Fruit fly (Drosophila melanogaster) whole organism, embryonic: Measurements from ENCODE around the gene CG12301.

Source experiments
- Atf-2 ChIP-seq: fragments of 200-800 bp; sonication (Bioruptor generic); optimal IDR thresholded peaks from 2 replicates; lab custom pipeline; 2016; ENCODE audit warnings: missing biosample characterization, missing genetic modification characterization
- Awh ChIP-seq: fragments of 200-800 bp; sonication (Bioruptor generic); IDR thresholded peaks from 2 replicates; pipeline ENCODE4, ENCODE4 v1.3.6; 2022; ENCODE audit warnings: missing biosample characterization, missing genetic modification characterization
- Bgb ChIP-seq: fragments of 200-800 bp; sonication (Bioruptor generic); IDR thresholded peaks from 2 replicates; pipeline ENCODE4 v1.3.6; 2022; ENCODE audit warnings: missing biosample characterization, missing genetic modification characterization; ENCODE audit not compliant: partially characterized antibody
- CG12071 ChIP-seq: fragments of 200-800 bp; sonication (Bioruptor generic); optimal IDR thresholded peaks from 3 replicates; lab custom pipeline; 2018; ENCODE audit warnings: missing biosample characterization, mild to moderate bottlenecking, missing genetic modification characterization
- CG12155 ChIP-seq: fragments of 200-800 bp; sonication (Bioruptor generic); optimal IDR thresholded peaks from 3 replicates; lab custom pipeline; 2016; ENCODE audit warnings: missing biosample characterization, missing genetic modification characterization
- CG13296 ChIP-seq: fragments of 200-800 bp; sonication (Bioruptor generic); optimal IDR thresholded peaks from 3 replicates; lab custom pipeline; 2018; ENCODE audit warnings: missing biosample characterization, mild to moderate bottlenecking, missing genetic modification characterization
- CG13775 ChIP-seq: fragments of 200-800 bp; sonication (Bioruptor generic); optimal IDR thresholded peaks from 3 replicates; lab custom pipeline; 2017; ENCODE audit warnings: missing biosample characterization, mild to moderate bottlenecking, missing genetic modification characterization
- CG17186 ChIP-seq: fragments of 200-800 bp; sonication (Bioruptor generic); optimal IDR thresholded peaks from 3 replicates; lab custom pipeline; 2017; ENCODE audit warnings: missing biosample characterization, missing genetic modification reagents, missing genetic modification characterization
- CG1792 ChIP-seq: fragments of 200-800 bp; sonication (Bioruptor generic); optimal IDR thresholded peaks from 2 replicates; lab custom pipeline; 2016; ENCODE audit warnings: missing biosample characterization, missing genetic modification characterization
- CG18262 ChIP-seq: fragments of 200-800 bp; optimal IDR thresholded peaks from 3 replicates; lab custom pipeline; 2019; ENCODE audit warnings: missing biosample characterization, mild to moderate bottlenecking, missing genetic modification characterization, moderate library complexity
- CG2712 ChIP-seq: fragments of 200-800 bp; optimal IDR thresholded peaks from 3 replicates; lab custom pipeline; 2019; ENCODE audit warnings: missing biosample characterization, mild to moderate bottlenecking, missing genetic modification characterization, moderate library complexity
- CG3281 ChIP-seq: fragments of 200-800 bp; sonication (Bioruptor generic); optimal IDR thresholded peaks from 3 replicates; lab custom pipeline; 2017; ENCODE audit warnings: missing biosample characterization, mild to moderate bottlenecking, missing genetic modification characterization
- CG4328 ChIP-seq: fragments of 200-800 bp; sonication (Bioruptor generic); optimal IDR thresholded peaks from 3 replicates; lab custom pipeline; 2017; ENCODE audit warnings: missing biosample characterization, missing genetic modification reagents, missing genetic modification characterization
- CG4404 ChIP-seq: fragments of 200-800 bp; sonication (Bioruptor generic); IDR thresholded peaks from 2 replicates; pipeline ENCODE4 v1.3.6; 2022; ENCODE audit warnings: missing biosample characterization, missing genetic modification characterization
- CG4617 ChIP-seq: fragments of 200-800 bp; sonication (Bioruptor generic); optimal IDR thresholded peaks from 3 replicates; lab custom pipeline; 2016; ENCODE audit warnings: missing biosample characterization, missing genetic modification characterization, borderline replicate concordance
- CG6254 ChIP-seq: fragments of 200-800 bp; sonication (Bioruptor generic); optimal IDR thresholded peaks from 3 replicates; lab custom pipeline; 2017; ENCODE audit warnings: mild to moderate bottlenecking, missing biosample characterization, missing genetic modification reagents, missing genetic modification characterization
- CG6689 ChIP-seq: fragments of 200-800 bp; sonication (Bioruptor generic); IDR thresholded peaks from 2 replicates; pipeline ENCODE4 v1.3.6; 2022; ENCODE audit warnings: missing biosample characterization, missing genetic modification characterization
- CG7372 ChIP-seq: fragments of 200-800 bp; sonication (Bioruptor generic); IDR thresholded peaks from 2 replicates; pipeline ENCODE4 v1.3.6; 2022; ENCODE audit warnings: missing biosample characterization, missing genetic modification characterization
- CG9437 ChIP-seq: fragments of 200-800 bp; sonication (Bioruptor generic); optimal IDR thresholded peaks from 2 replicates; lab custom pipeline; 2018; ENCODE audit warnings: missing biosample characterization, mild to moderate bottlenecking, missing genetic modification characterization
- Chrac-16 ChIP-seq: fragments of 200-800 bp; sonication (Bioruptor generic); optimal IDR thresholded peaks from 3 replicates; lab custom pipeline; 2016; ENCODE audit warnings: missing biosample characterization, missing genetic modification characterization
- Doc2 ChIP-seq: fragments of 200-800 bp; sonication (Bioruptor generic); IDR thresholded peaks from 2 replicates; pipeline ENCODE4 v1.3.6; 2022; ENCODE audit warnings: missing biosample characterization, missing genetic modification characterization
- Fer3 ChIP-seq: fragments of 200-800 bp; sonication (Bioruptor generic); optimal IDR thresholded peaks from 2 replicates; lab custom pipeline; 2018; ENCODE audit warnings: missing biosample characterization, mild to moderate bottlenecking, missing genetic modification characterization, moderate library complexity
- HLHmδ ChIP-seq: fragments of 200-800 bp; sonication (Bioruptor generic); optimal IDR thresholded peaks from 2 replicates; lab custom pipeline; 2018; ENCODE audit warnings: missing biosample characterization, mild to moderate bottlenecking, missing genetic modification characterization, moderate library complexity
- HmgD ChIP-seq: fragments of 200-800 bp; sonication (Bioruptor generic); optimal IDR thresholded peaks from 3 replicates; lab custom pipeline; 2016; ENCODE audit warnings: missing biosample characterization, missing genetic modification characterization
- NC2β ChIP-seq: fragments of 200-800 bp; sonication (Bioruptor generic); optimal IDR thresholded peaks from 2 replicates; lab custom pipeline; 2016; ENCODE audit warnings: missing biosample characterization, missing genetic modification characterization
- Nf-YC ChIP-seq: fragments of 200-800 bp; optimal IDR thresholded peaks from 3 replicates; lab custom pipeline; 2019; ENCODE audit warnings: missing biosample characterization, mild to moderate bottlenecking, missing genetic modification characterization, moderate library complexity
- Rx ChIP-seq: fragments of 200-800 bp; sonication (Bioruptor generic); IDR thresholded peaks from 2 replicates; pipeline ENCODE4 v1.3.6; 2022; ENCODE audit warnings: missing biosample characterization, missing genetic modification characterization
- TFAM ChIP-seq: fragments of 200-800 bp; sonication (Bioruptor generic); optimal IDR thresholded peaks from 2 replicates; lab custom pipeline; 2017; ENCODE audit warnings: missing biosample characterization, missing genetic modification characterization, inconsistent platforms
- Taf1 ChIP-seq: fragments of 200-800 bp; sonication (Bioruptor generic); IDR thresholded peaks from 2 replicates; pipeline ENCODE4 v1.3.6; 2022; ENCODE audit warnings: missing biosample characterization, missing genetic modification characterization
- Xrp1 ChIP-seq: fragments of 200-800 bp; sonication (Bioruptor generic); IDR thresholded peaks from 2 replicates; pipeline ENCODE4 v1.3.6; 2022; ENCODE audit warnings: missing biosample characterization, missing genetic modification characterization
- cas ChIP-seq: fragments of 200-800 bp; sonication (Bioruptor generic); IDR thresholded peaks from 2 replicates; pipeline ENCODE4 v1.3.6; 2022; ENCODE audit warnings: missing biosample characterization, missing genetic modification characterization
- cato ChIP-seq: fragments of 200-800 bp; sonication (Bioruptor generic); optimal IDR thresholded peaks from 2 replicates; lab custom pipeline; 2016; ENCODE audit warnings: missing biosample characterization, missing genetic modification characterization, borderline replicate concordance
- chif ChIP-seq, 2 experiments: fragments of 200-800 bp; sonication (Bioruptor generic); optimal IDR thresholded peaks; 3 replicates each; lab custom pipeline; 2016; ENCODE audit warnings: missing biosample characterization in 2 of 2, missing genetic modification characterization in 2 of 2
- corto ChIP-seq: fragments of 200-800 bp; sonication (Bioruptor generic); optimal IDR thresholded peaks from 2 replicates; lab custom pipeline; 2016; ENCODE audit warnings: missing biosample characterization, mild to moderate bottlenecking, missing genetic modification characterization, moderate library complexity
- crc ChIP-seq: fragments of 200-800 bp; sonication (Bioruptor generic); optimal IDR thresholded peaks from 2 replicates; lab custom pipeline; 2016; ENCODE audit warnings: missing biosample characterization, missing genetic modification characterization
- ewg ChIP-seq: fragments of 200-800 bp; sonication (Bioruptor generic); optimal IDR thresholded peaks from 3 replicates; lab custom pipeline; 2017; ENCODE audit warnings: mild to moderate bottlenecking, missing biosample characterization, missing genetic modification reagents, missing genetic modification characterization
- fd64A ChIP-seq: fragments of 200-800 bp; sonication (Bioruptor generic); optimal IDR thresholded peaks from 3 replicates; lab custom pipeline; 2018; ENCODE audit warnings: missing biosample characterization, mild to moderate bottlenecking, missing genetic modification characterization
- lilli ChIP-seq: fragments of 200-800 bp; sonication (Bioruptor generic); optimal IDR thresholded peaks from 3 replicates; lab custom pipeline; 2016; ENCODE audit warnings: missing biosample characterization, missing genetic modification characterization
- lov ChIP-seq, 2 experiments: fragments of 200-800 bp in 1 of 2; fragments of >200 bp in 1 of 2; sonication (Bioruptor generic) in 1 of 2; IDR thresholded peaks in 1 of 2; optimal IDR thresholded peaks in 1 of 2; 2 replicates in 1 of 2; 3 replicates in 1 of 2; pipeline versions ENCODE4 v1.3.6 to Lab custom; 2017 to 2022; ENCODE audit warnings: missing biosample characterization in 1 of 2, missing genetic modification characterization in 1 of 2
- luna ChIP-seq: fragments of 200-800 bp; sonication (Bioruptor generic); optimal IDR thresholded peaks from 2 replicates; lab custom pipeline; 2016; ENCODE audit warnings: missing biosample characterization, missing genetic modification characterization
- otp ChIP-seq: fragments of 200-800 bp; sonication (Bioruptor generic); IDR thresholded peaks from 3 replicates; pipeline ENCODE4, ENCODE4 v1.3.6; 2022; ENCODE audit warnings: missing biosample characterization, missing genetic modification characterization
- pum ChIP-seq: fragments of 200-800 bp; sonication (Bioruptor generic); optimal IDR thresholded peaks from 2 replicates; lab custom pipeline; 2016; ENCODE audit warnings: missing biosample characterization, missing genetic modification characterization
- ranshi ChIP-seq: fragments of 200-800 bp; sonication (Bioruptor generic); IDR thresholded peaks from 2 replicates; pipeline ENCODE4 v1.3.6; 2022; ENCODE audit warnings: missing biosample characterization, missing genetic modification characterization
- salm ChIP-seq: fragments of 200-800 bp; sonication (Bioruptor generic); optimal IDR thresholded peaks from 2 replicates; lab custom pipeline; 2018; ENCODE audit warnings: missing biosample characterization, mild to moderate bottlenecking, missing genetic modification characterization
- scrt ChIP-seq: fragments of 200-800 bp; sonication (Bioruptor generic); optimal IDR thresholded peaks from 2 replicates; lab custom pipeline; 2018; ENCODE audit warnings: missing biosample characterization, mild to moderate bottlenecking, missing genetic modification characterization, moderate library complexity
- sima ChIP-seq: fragments of 200-800 bp; sonication (Bioruptor generic); optimal IDR thresholded peaks from 2 replicates; lab custom pipeline; 2016; ENCODE audit warnings: missing biosample characterization, missing genetic modification characterization
- tll ChIP-seq, 2 experiments: fragments of 200-800 bp in 1 of 2; fragments of >200 bp in 1 of 2; sonication (Bioruptor generic) in 1 of 2; optimal IDR thresholded peaks; 2 replicates each; lab custom pipeline; 2017 to 2019; ENCODE audit warnings: missing biosample characterization in 2 of 2, missing genetic modification characterization in 2 of 2, mild to moderate bottlenecking in 1 of 2, moderate library complexity in 1 of 2
- vnd ChIP-seq: fragments of 200-800 bp; sonication (Bioruptor generic); IDR thresholded peaks from 3 replicates; pipeline ENCODE4 v1.3.6; 2022; ENCODE audit warnings: missing biosample characterization, missing genetic modification characterization; ENCODE audit not compliant: partially characterized antibody

The CG12301 gene

DNA sequence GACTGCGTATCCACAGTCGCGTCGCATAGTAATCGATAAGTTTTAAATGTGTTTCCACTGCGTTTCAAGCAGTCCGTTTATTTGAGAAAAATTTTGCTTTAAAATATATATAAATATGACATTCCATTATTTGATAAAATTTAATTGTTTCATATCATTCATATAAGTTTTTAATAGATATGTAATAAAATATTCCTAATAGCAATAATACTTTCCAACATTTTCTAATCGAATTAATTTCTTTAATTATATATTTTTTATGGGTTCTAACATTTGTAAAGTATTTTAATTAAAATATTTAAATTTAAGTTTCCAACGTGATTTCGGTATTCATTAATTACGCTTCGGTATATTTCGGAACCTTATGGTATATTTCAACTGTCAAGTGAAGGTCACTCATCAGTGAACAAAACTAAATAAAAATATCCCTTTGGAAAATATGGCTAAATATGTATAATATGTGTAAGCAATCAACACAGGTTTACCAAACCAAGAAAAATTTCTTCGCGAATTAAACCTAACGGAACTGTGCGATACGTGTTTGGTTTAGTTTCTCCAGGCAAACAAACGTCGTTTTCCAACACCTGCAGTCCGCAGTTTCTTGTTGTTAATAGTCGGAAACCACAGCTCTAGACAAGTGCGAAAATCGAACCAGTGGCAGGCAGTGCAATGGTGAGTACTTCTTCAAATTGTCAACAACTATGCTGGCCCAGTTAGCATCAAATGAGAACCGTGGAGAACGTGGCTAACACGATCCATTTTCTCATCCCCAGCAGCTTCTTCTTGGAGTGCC, 17.3 kb upstream of the CG12301 start, which contains the start of the genes CG7739 and SCCRO (continued):
- TF ChIP-seq Rx (GFP tag; lab: Robert Waterston, UW) (peak; percentile 52; the same call in 1 of the 2 replicates), corto (GFP tag; lab: Kevin White, UChicago) (peak; percentile 36), ranshi (peak; percentile 73; the same call in 1 of the 2 replicates), CG6689 (GFP tag; lab: Robert Waterston, UW) (peak; percentile 73), cas (peak; percentile 78), CG17186 (no peak), CG13296 (GFP tag; lab: Kevin White, UChicago) (peak; percentile 51), Xrp1 (GFP tag; lab: Robert Waterston, UW) (peak; percentile 81), fd64A (GFP tag; lab: Kevin White, UChicago) (no peak), CG12071 (GFP tag; lab: Kevin White, UChicago) (no peak), CG9437 (GFP tag; lab: Kevin White, UChicago) (peak; percentile 56), NC2β (GFP tag; lab: Kevin White, UChicago) (peak; percentile 32), Awh (peak; percentile 46; the same call in 1 of the 2 replicates), sima (GFP tag; lab: Kevin White, UChicago) (no peak), CG1792 (GFP tag; lab: Kevin White, UChicago) (no peak), ewg (GFP tag; lab: Kevin White, UChicago) (no peak), salm (tag; lab: Kevin White, UChicago) (no peak), TFAM (GFP tag; lab: Kevin White, UChicago) (no peak), otp (GFP tag; lab: Robert Waterston, UW) (0 out of 3 replicates have a peak, but pooled peaks have one; percentile 31), CG12155 (GFP tag; lab: Kevin White, UChicago) (peak; percentile 46), luna (GFP tag; lab: Kevin White, UChicago) (no peak), vnd (GFP tag; lab: Robert Waterston, UW) (peak; percentile 7; the same call in 1 of the 3 replicates), HmgD (GFP tag; lab: Kevin White, UChicago) (no peak), CG7372 (GFP tag; lab: Robert Waterston, UW) (peak; percentile 61), CG3281 (GFP tag; lab: Kevin White, UChicago) (peak; percentile 25), lilli (GFP tag; lab: Kevin White, UChicago) (peak; percentile 46), CG6254 (no peak), Taf1 (GFP tag; lab: Robert Waterston, UW) (0 out of 2 replicates have a peak, but pooled peaks have one; percentile 5), cato (GFP tag; lab: Kevin White, UChicago) (peak; percentile 5), lov (optimal IDR thresholded peaks at IDR 0.05; lab: Kevin White, UChicago) (no peak), lov (GFP tag; IDR thresholded peaks at IDR 0.05; lab: Robert Waterston, UW) (peak; percentile 35; the same call in 1 of the 3 replicates), Nf-YC (tag; lab: Kevin White, UChicago) (peak; percentile 61), CG4328 (GFP tag; lab: Kevin White, UChicago) (peak; percentile 0), CG13775 (GFP tag; lab: Kevin White, UChicago) (peak; percentile 33), Atf-2 (no peak), Fer3 (tag; lab: Kevin White, UChicago) (peak; percentile 77), tll (GFP tag; optimal IDR thresholded peaks at IDR 0.05; lab: Kevin White, UChicago) (peak in 1 of 2 experiments; percentile 23), HLHmδ (GFP tag; lab: Kevin White, UChicago) (no peak), chif (GFP tag; optimal IDR thresholded peaks at IDR 0.05; lab: Kevin White, UChicago) (no peak), Doc2 (no peak), Bgb (no peak), CG18262 (peak; percentile 70), Chrac-16 (GFP tag; lab: Kevin White, UChicago) (peak; percentile 53), CG2712 (tag; lab: Kevin White, UChicago) (peak; percentile 78), scrt (GFP tag; lab: Kevin White, UChicago) (no peak), pum (no peak), crc (GFP tag; lab: Kevin White, UChicago) (no peak), CG4404 (GFP tag; lab: Robert Waterston, UW) (peak; percentile 37; the same call in 1 of the 2 replicates), CG4617 (GFP tag; lab: Kevin White, UChicago) (peak; percentile 96)
